Worm (Caenorhabditis elegans) whole organism, mixed stage, embryonic: ENCODE results near the gene F08H9.3.
A peak's percentile ranks its signal among the peaks of the same experiment; 100 is the strongest.

ENCODE experiments used
- bed-3 ChIP-seq: fragments of 200-800 bp; sonication (Bioruptor generic); optimal IDR thresholded peaks from 3 replicates; lab custom pipeline; 2018; ENCODE audit warnings: mild to moderate bottlenecking, missing genetic modification characterization, moderate library complexity, missing compliant biosample characterization
- blmp-1 ChIP-seq: fragments of 150-350 bp; optimal IDR thresholded peaks from 2 replicates; lab custom pipeline; 2014; ENCODE audit warnings: missing biosample characterization, missing genetic modification characterization
- ceh-39 ChIP-seq: fragments of 150-350 bp; optimal IDR thresholded peaks from 2 replicates; lab custom pipeline; 2014; ENCODE audit warnings: missing biosample characterization, missing genetic modification characterization
- ceh-43 ChIP-seq: fragments of 200-800 bp; sonication (Bioruptor generic); optimal IDR thresholded peaks from 2 replicates; lab custom pipeline; 2018; ENCODE audit warnings: mild to moderate bottlenecking, missing genetic modification characterization, moderate library complexity, missing compliant biosample characterization
- ceh-83 ChIP-seq: fragments of 200-800 bp; sonication (Bioruptor generic); optimal IDR thresholded peaks from 2 replicates; lab custom pipeline; 2018; ENCODE audit warnings: mild to moderate bottlenecking, missing genetic modification characterization, missing compliant biosample characterization
- ces-1 ChIP-seq: fragments of 150-350 bp; optimal IDR thresholded peaks from 2 replicates; lab custom pipeline; 2014; ENCODE audit warnings: missing biosample characterization, missing genetic modification reagents, missing genetic modification characterization
- cnd-1 ChIP-seq: fragments of 200-800 bp; sonication (Bioruptor generic); optimal IDR thresholded peaks from 2 replicates; lab custom pipeline; 2018; ENCODE audit warnings: mild to moderate bottlenecking, missing genetic modification characterization, missing compliant biosample characterization
- drap-1 ChIP-seq: fragments of 200-800 bp; sonication (Bioruptor generic); optimal IDR thresholded peaks from 3 replicates; lab custom pipeline; 2018; ENCODE audit warnings: mild to moderate bottlenecking, missing genetic modification characterization, missing compliant biosample characterization
- flh-1 ChIP-seq: fragments of 200-800 bp; sonication (Bioruptor generic); optimal IDR thresholded peaks from 2 replicates; lab custom pipeline; 2018; ENCODE audit warnings: mild to moderate bottlenecking, missing genetic modification characterization, moderate library complexity, missing compliant biosample characterization
- ham-2 ChIP-seq: fragments of 200-800 bp; sonication (Bioruptor generic); optimal IDR thresholded peaks from 2 replicates; lab custom pipeline; 2018; ENCODE audit warnings: mild to moderate bottlenecking, missing genetic modification characterization, missing compliant biosample characterization
- hlh-1 ChIP-seq: fragments of 150-350 bp; optimal IDR thresholded peaks from 2 replicates; lab custom pipeline; 2014; ENCODE audit warnings: missing biosample characterization, missing genetic modification reagents, missing genetic modification characterization
- lin-32 ChIP-seq: fragments of 200-800 bp; sonication (Bioruptor generic); optimal IDR thresholded peaks from 2 replicates; lab custom pipeline; 2018; ENCODE audit warnings: mild to moderate bottlenecking, missing genetic modification characterization, missing compliant biosample characterization
- lsy-2 ChIP-seq: fragments of 150-350 bp; optimal IDR thresholded peaks from 2 replicates; lab custom pipeline; 2014; ENCODE audit warnings: missing biosample characterization, missing genetic modification characterization
- mab-5 ChIP-seq: fragments of 150-350 bp; optimal IDR thresholded peaks from 2 replicates; lab custom pipeline; 2014; ENCODE audit warnings: missing biosample characterization, missing genetic modification characterization
- mep-1 ChIP-seq: fragments of 150-350 bp; optimal IDR thresholded peaks from 2 replicates; lab custom pipeline; 2017; ENCODE audit warnings: missing biosample characterization, missing genetic modification reagents, missing genetic modification characterization, inconsistent platforms
- mls-2 ChIP-seq: sonication (generic microtip); optimal IDR thresholded peaks from 2 replicates; lab custom pipeline; 2016; ENCODE audit warnings: mild to moderate bottlenecking, missing genetic modification characterization, moderate library complexity, missing compliant biosample characterization
- nhr-12 ChIP-seq: fragments of 150-350 bp; optimal IDR thresholded peaks from 2 replicates; lab custom pipeline; 2014; ENCODE audit warnings: missing biosample characterization, missing genetic modification characterization
- nhr-2 ChIP-seq: fragments of 150-350 bp; optimal IDR thresholded peaks from 2 replicates; lab custom pipeline; 2014; ENCODE audit warnings: missing biosample characterization, missing genetic modification characterization
- nhr-76 ChIP-seq: sonication (generic microtip); optimal IDR thresholded peaks from 2 replicates; lab custom pipeline; 2017; ENCODE audit warnings: missing biosample characterization, missing genetic modification characterization
- pha-4 ChIP-seq: fragments of 150-350 bp; optimal IDR thresholded peaks from 2 replicates; lab custom pipeline; 2018; ENCODE audit warnings: missing biosample characterization, missing genetic modification reagents, missing genetic modification characterization
- sem-2 ChIP-seq: fragments of 200-800 bp; sonication (Bioruptor generic); optimal IDR thresholded peaks from 2 replicates; lab custom pipeline; 2018; ENCODE audit warnings: mild to moderate bottlenecking, missing genetic modification characterization, missing compliant biosample characterization
- snpc-4 ChIP-seq: fragments of 150-350 bp; optimal IDR thresholded peaks from 2 replicates; lab custom pipeline; 2014; ENCODE audit warnings: missing biosample characterization, missing genetic modification characterization
- sptf-1 ChIP-seq: sonication (generic microtip); optimal IDR thresholded peaks from 2 replicates; lab custom pipeline; 2017; ENCODE audit warnings: mild to moderate bottlenecking, missing genetic modification characterization, moderate library complexity, missing compliant biosample characterization
- tbx-8 ChIP-seq: fragments of 200-800 bp; sonication (Bioruptor generic); optimal IDR thresholded peaks from 2 replicates; lab custom pipeline; 2018; ENCODE audit warnings: mild to moderate bottlenecking, missing genetic modification characterization, moderate library complexity, missing compliant biosample characterization
- unc-39 ChIP-seq: fragments of 150-350 bp; optimal IDR thresholded peaks from 2 replicates; lab custom pipeline; 2014; ENCODE audit warnings: missing biosample characterization, missing genetic modification characterization
- unc-62 ChIP-seq: fragments of 150-350 bp; optimal IDR thresholded peaks from 2 replicates; lab custom pipeline; 2014; ENCODE audit warnings: missing biosample characterization, missing genetic modification reagents, missing genetic modification characterization
- zip-8 ChIP-seq: fragments of 150-350 bp; optimal IDR thresholded peaks from 2 replicates; lab custom pipeline; 2014; ENCODE audit warnings: missing biosample characterization, missing genetic modification characterization
- ztf-11 ChIP-seq: fragments of 150-350 bp; optimal IDR thresholded peaks from 2 replicates; lab custom pipeline; 2014; ENCODE audit warnings: missing biosample characterization, missing genetic modification characterization

F08H9.3 gene

DNA sequence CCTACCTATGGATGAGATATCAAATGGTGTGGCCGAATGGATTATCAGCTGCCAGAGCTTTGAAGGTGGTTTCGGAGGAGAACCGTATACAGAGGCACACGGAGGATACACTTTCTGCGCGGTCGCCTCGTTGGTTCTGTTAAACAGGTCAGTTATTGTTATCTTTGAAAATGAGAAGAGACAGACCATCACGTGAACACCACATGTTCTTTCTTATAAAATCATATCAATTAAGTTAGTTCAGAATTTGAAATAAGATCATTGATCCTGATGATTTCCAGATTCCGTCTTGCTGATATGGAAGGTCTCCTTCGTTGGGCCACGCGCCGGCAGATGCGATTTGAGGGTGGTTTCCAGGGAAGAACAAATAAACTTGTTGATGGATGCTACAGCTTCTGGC is 14.5 kb downstream of the F08H9.3 start:
- TF ChIP-seq drap-1 (GFP tag; lab: Kevin White, UChicago), result no peak
- TF ChIP-seq nhr-2, result no peak
- no peak for TF ChIP-seq lsy-2 (tag; lab: Kevin White, UChicago)
- TF ChIP-seq ceh-39 (tag; lab: Kevin White, UChicago), result no peak
- no peak for TF ChIP-seq hlh-1
- no peak for TF ChIP-seq nhr-76 (tag; lab: Kevin White, UChicago)
- TF ChIP-seq unc-62 (GFP tag; lab: Kevin White, UChicago), result no peak
- no peak for TF ChIP-seq cnd-1 (tag; lab: Kevin White, UChicago)
- no peak for TF ChIP-seq bed-3 (GFP tag; lab: Kevin White, UChicago)
- no peak for TF ChIP-seq flh-1 (GFP tag; lab: Kevin White, UChicago)
- no peak for TF ChIP-seq sem-2 (GFP tag; lab: Kevin White, UChicago)
- TF ChIP-seq unc-39 (tag; lab: Kevin White, UChicago), result no peak
- no peak for TF ChIP-seq zip-8 (tag; lab: Kevin White, UChicago)
- TF ChIP-seq ham-2, result no peak
- no peak for TF ChIP-seq mep-1

- TF ChIP-seq ztf-11 (no peak), ces-1 (GFP tag; lab: Kevin White, UChicago) (no peak), flh-1 (GFP tag; lab: Kevin White, UChicago) (no peak), mls-2 (tag; lab: Kevin White, UChicago) (no peak), nhr-12 (no peak), nhr-2 (no peak), ceh-39 (tag; lab: Kevin White, UChicago) (no peak), snpc-4 (no peak), drap-1 (GFP tag; lab: Kevin White, UChicago) (no peak), ham-2 (no peak), blmp-1 (no peak), unc-62 (GFP tag; lab: Kevin White, UChicago) (no peak), lin-32 (GFP tag; lab: Kevin White, UChicago) (no peak), tbx-8 (no peak)
Measured at ce11 chrV:14447240-14447763, 15.8 kb downstream of the F08H9.3 start, which contains the start of the genes dlat-1 and fntb-1. dlat-1 (minus strand) TSS chrV:14447290. fntb-1 (plus strand) TSS chrV:14447651.

- TF ChIP-seq hlh-1 (no peak), pha-4 (tag; lab: Kevin White, UChicago) (no peak), nhr-2 (no peak), lsy-2 (tag; lab: Kevin White, UChicago) (no peak), flh-1 (GFP tag; lab: Kevin White, UChicago) (no peak), ham-2 (no peak), ces-1 (GFP tag; lab: Kevin White, UChicago) (no peak), nhr-76 (tag; lab: Kevin White, UChicago) (no peak), zip-8 (tag; lab: Kevin White, UChicago) (no peak), mep-1 (no peak), mab-5 (no peak), ztf-11 (no peak), unc-62 (GFP tag; lab: Kevin White, UChicago) (no peak), sptf-1 (tag; lab: Kevin White, UChicago) (no peak), ceh-43 (GFP tag; lab: Kevin White, UChicago) (no peak)
Measured at ce11 chrV:14446453-14446852, 16.7 kb downstream of the F08H9.3 start.

ce11 chrV:14443471-14444015 is 19.6 kb downstream of the F08H9.3 start:
- TF ChIP-seq cnd-1 (tag; lab: Kevin White, UChicago), result peak; percentile 16

ce11 chrV:14440841-14441240 is 22.3 kb downstream of the F08H9.3 start, which contains the start of gene F23B12.4:
F23B12.4 (plus strand) TSS chrV:14441141.
- TF ChIP-seq bed-3 (GFP tag; lab: Kevin White, UChicago), result no peak

- TF ChIP-seq ztf-11 (no peak), nhr-12 (no peak), bed-3 (GFP tag; lab: Kevin White, UChicago) (no peak), unc-39 (tag; lab: Kevin White, UChicago) (no peak), flh-1 (GFP tag; lab: Kevin White, UChicago) (no peak), sem-2 (GFP tag; lab: Kevin White, UChicago) (no peak), ceh-83 (GFP tag; lab: Kevin White, UChicago) (no peak)
Measured at ce11 chrV:14439236-14439635, 23.9 kb downstream of the F08H9.3 start.
